Worm (Caenorhabditis elegans): ENCODE data around the gene F14D7.8.

- no peak for TF ChIP-seq pes-1 (GFP tag; IDR thresholded peaks at IDR 0.05)
- no peak for TF ChIP-seq ama-1 (optimal IDR thresholded peaks at IDR 0.05)
- no peak for TF ChIP-seq F13C5.2 (tag; optimal IDR thresholded peaks at IDR 0.05)
- TF ChIP-seq hnd-1 (tag; optimal IDR thresholded peaks at IDR 0.05) = no peak
- TF ChIP-seq sea-1 (GFP tag; conservative IDR thresholded peaks at IDR 0.05) = 0 out of 2 replicates have a peak, but pooled peaks have one; percentile 21
- TF ChIP-seq aly-1 (tag; optimal IDR thresholded peaks at IDR 0.05) = no peak
Measured at ce11 chrV:14320730-14321319, 8.2 kb upstream of the F14D7.8 start.
